ENCODE assay signal across 3 fruit fly cellular contexts in genomic region chr3L:1886125-1886544, dm6.
TF ChIP-seq lines count a peak whose summit lies in the region.

No protein-coding gene starts in this region.

TF ChIP-seq in whole organism, embryonic, 481 proteins besides CTCF, POLR2A, EP300 and RAD21 (continued from another document and continues in another):
- TF ChIP-seq chm (GFP tag; IDR thresholded peaks at IDR 0.05; lab: Robert Waterston, UW), result peak; percentile 82
- peak; percentile 87 for TF ChIP-seq Hsf (GFP tag; optimal IDR thresholded peaks at IDR 0.05; lab: Kevin White, UChicago)
- peak; percentile 73 for TF ChIP-seq CG8290 (GFP tag; optimal IDR thresholded peaks at IDR 0.05; lab: Kevin White, UChicago)
- peak in 1 of 2 experiments; percentile 87 for TF ChIP-seq CG8290 (tag; optimal IDR thresholded peaks at IDR 0.05; lab: Kevin White, UChicago)
- peak; percentile 91 for TF ChIP-seq fd102C (GFP tag; optimal IDR thresholded peaks at IDR 0.05; lab: Kevin White, UChicago)
- peak; percentile 89 for TF ChIP-seq pnt (GFP tag; optimal IDR thresholded peaks at IDR 0.05; lab: Kevin White, UChicago)
- TF ChIP-seq CG17186 (GFP tag; optimal IDR thresholded peaks at IDR 0.05; lab: Kevin White, UChicago), result peak; percentile 49
- TF ChIP-seq CG30431 (GFP tag; optimal IDR thresholded peaks at IDR 0.05; lab: Kevin White, UChicago), result peak; percentile 76
- TF ChIP-seq NC2α (GFP tag; optimal IDR thresholded peaks at IDR 0.05; lab: Kevin White, UChicago), result peak; percentile 61
- TF ChIP-seq CG11560 (tag; IDR thresholded peaks at IDR 0.05; lab: Robert Waterston, UW), result no peak
- peak; percentile 81 for TF ChIP-seq CG2875 (GFP tag; optimal IDR thresholded peaks at IDR 0.05; lab: Kevin White, UChicago)
- TF ChIP-seq Ets97D (GFP tag; optimal IDR thresholded peaks at IDR 0.05; lab: Kevin White, UChicago), result peak; percentile 38
- TF ChIP-seq org-1 (GFP tag; optimal IDR thresholded peaks at IDR 0.05; lab: Kevin White, UChicago), result peak; percentile 72
- TF ChIP-seq mld (GFP tag; IDR thresholded peaks at IDR 0.05; lab: Robert Waterston, UW; ENCODE audit: partially characterized antibody), result no peak
- peak; percentile 77 for TF ChIP-seq Max (GFP tag; optimal IDR thresholded peaks at IDR 0.05; lab: Kevin White, UChicago)
- TF ChIP-seq CG7987 (GFP tag; optimal IDR thresholded peaks at IDR 0.05; lab: Kevin White, UChicago), result no peak
- TF ChIP-seq Eip74EF (GFP tag; optimal IDR thresholded peaks at IDR 0.05; lab: Kevin White, UChicago), result peak in 1 of 2 experiments; percentile 66
- TF ChIP-seq nerfin-1 (tag; optimal IDR thresholded peaks at IDR 0.05; lab: Kevin White, UChicago), result peak; percentile 78
- peak; percentile 38; the same call in 1 of the 2 replicates for TF ChIP-seq wdn (GFP tag; IDR thresholded peaks at IDR 0.05; lab: Robert Waterston, UW)
- TF ChIP-seq CG12299 (tag; optimal IDR thresholded peaks at IDR 0.05; lab: Kevin White, UChicago), result peak; percentile 27
- TF ChIP-seq CG31365 (tag; optimal IDR thresholded peaks at IDR 0.05; lab: Kevin White, UChicago), result no peak
- peak; percentile 91 for TF ChIP-seq CG2712 (tag; optimal IDR thresholded peaks at IDR 0.05; lab: Kevin White, UChicago)
- no peak for TF ChIP-seq mirr (GFP tag; optimal IDR thresholded peaks at IDR 0.05; lab: Kevin White, UChicago)
- peak; percentile 18 for TF ChIP-seq Nf-YC (tag; optimal IDR thresholded peaks at IDR 0.05; lab: Kevin White, UChicago)
- peak; percentile 75 for TF ChIP-seq kay (GFP tag; optimal IDR thresholded peaks at IDR 0.05; lab: Kevin White, UChicago)
- TF ChIP-seq CG17829 (tag; optimal IDR thresholded peaks at IDR 0.05; lab: Kevin White, UChicago), result peak; percentile 85
- no peak for TF ChIP-seq grn (GFP tag; optimal IDR thresholded peaks at IDR 0.05; lab: Kevin White, UChicago)
- TF ChIP-seq ash1 (GFP tag; optimal IDR thresholded peaks at IDR 0.05; lab: Kevin White, UChicago), result no peak
- peak; percentile 97 for TF ChIP-seq zen (tag; optimal IDR thresholded peaks at IDR 0.05; lab: Kevin White, UChicago)
- peak; percentile 82 for TF ChIP-seq MTF-1 (GFP tag; optimal IDR thresholded peaks at IDR 0.05; lab: Kevin White, UChicago; ENCODE audit: borderline replicate concordance)
- TF ChIP-seq maf-S (GFP tag; optimal IDR thresholded peaks at IDR 0.05; lab: Kevin White, UChicago), result peak; percentile 41
- TF ChIP-seq Camta (GFP tag; optimal IDR thresholded peaks at IDR 0.05; lab: Kevin White, UChicago), result peak; percentile 73
- no peak for TF ChIP-seq knrl (GFP tag; IDR thresholded peaks at IDR 0.05; lab: Robert Waterston, UW; ENCODE audit: partially characterized antibody)
- no peak for TF ChIP-seq HLHmδ (GFP tag; optimal IDR thresholded peaks at IDR 0.05; lab: Kevin White, UChicago)
- TF ChIP-seq CG5180 (GFP tag; optimal IDR thresholded peaks at IDR 0.05; lab: Kevin White, UChicago), result peak; percentile 75
- no peak for TF ChIP-seq prd (optimal IDR thresholded peaks at IDR 0.05; lab: Kevin White, UChicago)
- TF ChIP-seq prd (GFP tag; IDR thresholded peaks at IDR 0.05; lab: Robert Waterston, UW), result peak; percentile 97
- TF ChIP-seq salm (tag; optimal IDR thresholded peaks at IDR 0.05; lab: Kevin White, UChicago), result peak; percentile 69
- no peak for TF ChIP-seq bbx (GFP tag; IDR thresholded peaks at IDR 0.05; lab: Robert Waterston, UW; ENCODE audit: partially characterized antibody)
- TF ChIP-seq crc (GFP tag; optimal IDR thresholded peaks at IDR 0.05; lab: Kevin White, UChicago), result peak; percentile 40
- peak; percentile 63; the same call in 2 of the 3 replicates for TF ChIP-seq Mrtf (GFP tag; IDR thresholded peaks at IDR 0.05; lab: Robert Waterston, UW)
- TF ChIP-seq CG18476 (GFP tag; optimal IDR thresholded peaks at IDR 0.05; lab: Kevin White, UChicago), result peak; percentile 77
- no peak for TF ChIP-seq Bgb (GFP tag; IDR thresholded peaks at IDR 0.05; lab: Robert Waterston, UW; ENCODE audit: partially characterized antibody)

TF ChIP-seq in whole organism, prepupa, 60 proteins besides CTCF, POLR2A, EP300 and RAD21 (continued from another document):
- TF ChIP-seq Gug (GFP tag; IDR thresholded peaks at IDR 0.05; lab: Robert Waterston, UW), result peak; percentile 98
- peak; percentile 91 for TF ChIP-seq lz (GFP tag; optimal IDR thresholded peaks at IDR 0.05; lab: Kevin White, UChicago)
- TF ChIP-seq CG11902 (GFP tag; optimal IDR thresholded peaks at IDR 0.05; lab: Kevin White, UChicago), result peak; percentile 92
- peak; percentile 97 for TF ChIP-seq CG4318 (GFP tag; optimal IDR thresholded peaks at IDR 0.05; lab: Kevin White, UChicago)
- peak; percentile 99 for TF ChIP-seq Ets96B (tag; optimal IDR thresholded peaks at IDR 0.05; lab: Kevin White, UChicago)
- peak; percentile 97 for TF ChIP-seq Eip75B (GFP tag; optimal IDR thresholded peaks at IDR 0.05; lab: Kevin White, UChicago)
- peak; percentile 98 for TF ChIP-seq spab (GFP tag; optimal IDR thresholded peaks at IDR 0.05; lab: Kevin White, UChicago)
- TF ChIP-seq Smox (GFP tag; optimal IDR thresholded peaks at IDR 0.05; lab: Kevin White, UChicago), result peak; percentile 90
- peak; percentile 99 for TF ChIP-seq Hr4 (GFP tag; optimal IDR thresholded peaks at IDR 0.05; lab: Kevin White, UChicago)
- peak; percentile 99 for TF ChIP-seq CG8119 (GFP tag; IDR thresholded peaks at IDR 0.05; lab: Robert Waterston, UW)
- peak; percentile 96 for TF ChIP-seq CG10631 (GFP tag; optimal IDR thresholded peaks at IDR 0.05; lab: Kevin White, UChicago)
- TF ChIP-seq vri (GFP tag; optimal IDR thresholded peaks at IDR 0.05; lab: Kevin White, UChicago), result peak; percentile 85
- TF ChIP-seq CG11762 (GFP tag; optimal IDR thresholded peaks at IDR 0.05; lab: Kevin White, UChicago; ENCODE audit: insufficient read depth), result peak; percentile 98
- TF ChIP-seq fd59A (GFP tag; optimal IDR thresholded peaks at IDR 0.05; lab: Kevin White, UChicago), result peak; percentile 97
- TF ChIP-seq eg (GFP tag; IDR thresholded peaks at IDR 0.05; lab: Robert Waterston, UW), result peak; percentile 99
- TF ChIP-seq net (GFP tag; optimal IDR thresholded peaks at IDR 0.05; lab: Kevin White, UChicago), result peak; percentile 97
- peak; percentile 95 for TF ChIP-seq dac (GFP tag; optimal IDR thresholded peaks at IDR 0.05; lab: Kevin White, UChicago)
- peak; percentile 99 for TF ChIP-seq CG3032 (tag; optimal IDR thresholded peaks at IDR 0.05; lab: Kevin White, UChicago)
- TF ChIP-seq CG11294 (GFP tag; IDR thresholded peaks at IDR 0.05; lab: Robert Waterston, UW), result peak; percentile 96
- peak; percentile 93 to 95 for TF ChIP-seq ss (GFP tag; optimal IDR thresholded peaks at IDR 0.05; lab: Kevin White, UChicago)
- peak; percentile 93 for TF ChIP-seq Hr39 (GFP tag; optimal IDR thresholded peaks at IDR 0.05; lab: Kevin White, UChicago)
- peak; percentile 78 for TF ChIP-seq Eip93F (GFP tag; optimal IDR thresholded peaks at IDR 0.05; lab: Kevin White, UChicago)
- TF ChIP-seq CG9139 (GFP tag; optimal IDR thresholded peaks at IDR 0.05; lab: Kevin White, UChicago), result peak; percentile 94
- TF ChIP-seq Lpt (GFP tag; optimal IDR thresholded peaks at IDR 0.05; lab: Kevin White, UChicago), result peak; percentile 98
- TF ChIP-seq CG3919 (GFP tag; optimal IDR thresholded peaks at IDR 0.05; lab: Kevin White, UChicago), result peak; percentile 99
- peak; percentile 78 for TF ChIP-seq fd85E (GFP tag; optimal IDR thresholded peaks at IDR 0.05; lab: Kevin White, UChicago)
- peak; percentile 97 for TF ChIP-seq svp (GFP tag; lab: Kevin White, UChicago)
- peak; percentile 90 for TF ChIP-seq CG31627 (GFP tag; optimal IDR thresholded peaks at IDR 0.05; lab: Kevin White, UChicago)
- TF ChIP-seq esn (GFP tag; optimal IDR thresholded peaks at IDR 0.05; lab: Kevin White, UChicago), result peak; percentile 94
- TF ChIP-seq pdm3 (GFP tag; optimal IDR thresholded peaks at IDR 0.05; lab: Kevin White, UChicago), result peak; percentile 96
- TF ChIP-seq CG6808 (GFP tag; optimal IDR thresholded peaks at IDR 0.05; lab: Kevin White, UChicago), result peak; percentile 97
- TF ChIP-seq CG8632 (GFP tag; optimal IDR thresholded peaks at IDR 0.05; lab: Kevin White, UChicago), result peak; percentile 92
- peak; percentile 90 for TF ChIP-seq Sox102F (GFP tag; optimal IDR thresholded peaks at IDR 0.05; lab: Kevin White, UChicago)
- TF ChIP-seq CG6276 (GFP tag; optimal IDR thresholded peaks at IDR 0.05; lab: Kevin White, UChicago), result peak; percentile 98
- TF ChIP-seq fkh (GFP tag; optimal IDR thresholded peaks at IDR 0.05; lab: Kevin White, UChicago), result no peak
- peak; percentile 97 for TF ChIP-seq achi (GFP tag; optimal IDR thresholded peaks at IDR 0.05; lab: Kevin White, UChicago)
- peak; percentile 90 for TF ChIP-seq Hr38 (GFP tag; optimal IDR thresholded peaks at IDR 0.05; lab: Kevin White, UChicago)
- peak; percentile 99 for TF ChIP-seq Eip78C (GFP tag; lab: Kevin White, UChicago)
- TF ChIP-seq CG16779 (tag; optimal IDR thresholded peaks at IDR 0.05; lab: Kevin White, UChicago), result peak; percentile 96

TF ChIP-seq in whole organism, wandering third instar larva, 38 proteins besides CTCF, POLR2A, EP300 and RAD21 (continued from another document):
- TF ChIP-seq Dfd (GFP tag; optimal IDR thresholded peaks at IDR 0.05; lab: Kevin White, UChicago) (no peak), psq (GFP tag; optimal IDR thresholded peaks at IDR 0.05; lab: Kevin White, UChicago) (peak; percentile 80), pan (optimal IDR thresholded peaks at IDR 0.05; lab: Kevin White, UChicago) (no peak), CG32264 (GFP tag; optimal IDR thresholded peaks at IDR 0.05; lab: Kevin White, UChicago) (peak; percentile 85), Abd-B (GFP tag; optimal IDR thresholded peaks at IDR 0.05; lab: Kevin White, UChicago) (no peak), ey (GFP tag; optimal IDR thresholded peaks at IDR 0.05; lab: Kevin White, UChicago) (peak; percentile 84), woc (GFP tag; optimal IDR thresholded peaks at IDR 0.05; lab: Kevin White, UChicago) (peak; percentile 69), brk (GFP tag; optimal IDR thresholded peaks at IDR 0.05; lab: Kevin White, UChicago) (peak; percentile 46), lola (GFP tag; optimal IDR thresholded peaks at IDR 0.05; lab: Kevin White, UChicago) (no peak), CG9705 (GFP tag; optimal IDR thresholded peaks at IDR 0.05; lab: Kevin White, UChicago) (peak; percentile 59), Mio (GFP tag; optimal IDR thresholded peaks at IDR 0.05; lab: Kevin White, UChicago) (no peak)
